Worm (Caenorhabditis elegans) whole organism, midembryonic: ENCODE measurements around the gene eng-1.

Experiments
- T22C8.4 ChIP-seq: fragments of 200-800 bp; sonication (Bioruptor generic); IDR thresholded peaks from 2 replicates; pipeline ENCODE4 v1.3.6; 2022; ENCODE audit warnings: missing genetic modification characterization, missing compliant biosample characterization
- cog-1 ChIP-seq: sonication (generic microtip); optimal IDR thresholded peaks from 2 replicates; lab custom pipeline; 2016; ENCODE audit warnings: missing genetic modification characterization, missing compliant biosample characterization
- flt-1 ChIP-seq: fragments of 200-800 bp; sonication (Bioruptor generic); IDR thresholded peaks from 2 replicates; pipeline ENCODE4 v1.3.6; 2022; ENCODE audit warnings: missing genetic modification characterization, missing compliant biosample characterization
- klf-2 ChIP-seq: fragments of 200-800 bp; sonication (Bioruptor generic); conservative IDR thresholded peaks from 2 replicates; pipeline ENCODE4 v1.3.6; 2022; ENCODE audit warnings: missing genetic modification reagents, missing genetic modification characterization, missing compliant biosample characterization
- ref-1 ChIP-seq: fragments of 200-800 bp; sonication (Bioruptor generic); conservative IDR thresholded peaks from 2 replicates; pipeline ENCODE4 v1.3.6; 2022; ENCODE audit warnings: missing genetic modification reagents, missing genetic modification characterization, missing compliant biosample characterization
- ztf-29 ChIP-seq: fragments of 200-800 bp; sonication (Bioruptor generic); IDR thresholded peaks from 2 replicates; pipeline ENCODE4 v1.3.6; 2022; ENCODE audit warnings: missing genetic modification reagents, missing genetic modification characterization, missing compliant biosample characterization

- TF ChIP-seq cog-1 (tag; lab: Kevin White, UChicago) (no peak), T22C8.4 (GFP tag; lab: Robert Waterston, UW) (no peak), ztf-29 (GFP tag; lab: Robert Waterston, UW) (no peak), klf-2 (GFP tag; lab: Robert Waterston, UW) (no peak), flt-1 (GFP tag; lab: Robert Waterston, UW) (no peak), ref-1 (GFP tag; lab: Robert Waterston, UW) (no peak)
Measured at ce11 chrIII:5828065-5828464, 40.2 kb downstream of the eng-1 start.
